Worm (Caenorhabditis elegans) whole organism, L3 larva: ENCODE data around the gene C07G1.15.

Experiments used
- R02D3.7 ChIP-seq: fragments of 150-350 bp; optimal IDR thresholded peaks from 2 replicates; lab custom pipeline; 2014; ENCODE audit warnings: missing biosample characterization, missing genetic modification characterization
- ama-1 ChIP-seq: fragments of 150-350 bp; optimal IDR thresholded peaks from 2 replicates; lab custom pipeline; 2018
- egl-27 ChIP-seq: sonication (generic microtip); optimal IDR thresholded peaks from 4 replicates; lab custom pipeline; 2017; ENCODE audit warnings: missing biosample characterization, missing genetic modification reagents, missing genetic modification characterization
- elt-2 ChIP-seq: sonication (generic microtip); optimal IDR thresholded peaks from 2 replicates; lab custom pipeline; 2016; ENCODE audit warnings: missing genetic modification reagents, mild to moderate bottlenecking, missing genetic modification characterization, missing compliant biosample characterization
- fkh-10 ChIP-seq: sonication (generic microtip); optimal IDR thresholded peaks from 2 replicates; lab custom pipeline; 2017; ENCODE audit warnings: missing biosample characterization, missing genetic modification reagents, missing genetic modification characterization
- fos-1 ChIP-seq: fragments of 150-350 bp; optimal IDR thresholded peaks from 2 replicates; lab custom pipeline; 2014; ENCODE audit warnings: missing biosample characterization, missing genetic modification characterization
- lin-15B ChIP-seq: fragments of 150-350 bp; optimal IDR thresholded peaks from 2 replicates; lab custom pipeline; 2014; ENCODE audit warnings: missing biosample characterization, missing genetic modification characterization
- nhr-12 ChIP-seq: fragments of 150-350 bp; optimal IDR thresholded peaks from 2 replicates; lab custom pipeline; 2014; ENCODE audit warnings: missing biosample characterization, missing genetic modification characterization
- nhr-25 ChIP-seq: sonication (generic microtip); optimal IDR thresholded peaks from 2 replicates; lab custom pipeline; 2017; ENCODE audit warnings: missing biosample characterization, missing genetic modification characterization
- snpc-4 ChIP-seq: fragments of 150-350 bp; optimal IDR thresholded peaks from 2 replicates; lab custom pipeline; 2014; ENCODE audit warnings: missing biosample characterization, missing genetic modification characterization

DNA sequence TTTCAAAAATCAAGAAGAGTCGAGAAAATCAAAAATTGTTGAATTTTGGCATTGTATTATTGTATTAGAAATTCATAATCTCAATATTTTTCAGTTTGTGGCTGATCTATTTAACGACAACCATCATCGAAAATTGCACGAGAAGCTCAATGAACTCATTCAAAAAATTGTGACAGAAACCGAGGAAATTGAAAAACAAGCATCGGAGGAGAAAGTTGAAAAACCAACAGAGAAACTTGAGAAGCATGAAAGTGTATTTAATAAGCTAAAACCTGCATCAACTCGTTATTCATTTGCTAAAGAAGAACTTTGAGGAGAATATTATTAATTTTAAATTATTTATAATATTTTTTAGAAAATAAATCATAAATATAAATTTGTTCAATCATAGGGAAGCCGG lies 42.9 kb upstream of the C07G1.15 start, which contains the start of gene ceph-41:
- TF ChIP-seq nhr-25 (tag; lab: Kevin White, UChicago) (no peak), lin-15B (tag; lab: Kevin White, UChicago) (no peak), fos-1 (tag; lab: Kevin White, UChicago) (no peak), nhr-12 (tag; lab: Kevin White, UChicago) (no peak), elt-2 (tag; lab: Kevin White, UChicago) (no peak), egl-27 (tag; lab: Kevin White, UChicago) (no peak), R02D3.7 (tag; lab: Kevin White, UChicago) (no peak), ama-1 (lab: Kevin White, UChicago) (no peak), snpc-4 (no peak), fkh-10 (GFP tag; lab: Kevin White, UChicago) (no peak)
